Fruit fly (Drosophila melanogaster): ENCODE data around the gene CG32263.

The CG32263 gene

DNA sequence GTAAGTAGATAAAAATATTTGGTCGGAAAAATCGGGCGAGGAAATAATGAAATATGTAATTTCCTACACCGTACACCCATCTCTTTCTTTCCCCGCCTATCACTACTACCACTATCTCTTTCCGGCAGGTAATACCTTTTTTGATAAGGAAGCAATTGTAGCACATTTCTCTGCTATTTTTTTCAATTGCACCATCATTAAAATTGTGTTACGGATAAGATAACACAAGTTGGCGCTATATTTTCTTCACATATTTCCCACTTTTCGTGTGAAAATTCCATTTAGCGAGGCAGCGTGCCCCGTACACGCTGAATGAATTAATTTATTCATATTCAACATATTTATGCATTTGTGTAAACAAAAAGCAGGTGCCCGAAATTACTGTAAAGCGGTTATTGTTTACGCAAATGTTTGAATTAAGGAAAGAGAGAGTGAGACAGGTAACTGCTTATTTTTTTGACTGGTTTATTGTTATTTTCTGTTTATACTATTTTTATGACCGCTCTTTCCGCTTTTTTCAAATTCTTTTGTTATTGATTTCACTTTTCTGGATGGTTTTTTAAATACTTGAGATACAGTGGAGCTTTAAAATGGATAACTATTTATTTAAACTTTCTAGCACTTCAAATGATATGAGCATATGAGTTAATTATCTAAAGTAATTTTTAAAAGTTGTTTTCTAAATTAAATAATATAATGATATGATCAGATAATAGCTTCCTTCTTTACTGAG, 24.4 kb downstream of the CG32263 start (continued):
- TF ChIP-seq CG1832 (GFP tag; optimal IDR thresholded peaks at IDR 0.05) (no peak), vfl (GFP tag; optimal IDR thresholded peaks at IDR 0.05) (no peak), tna (GFP tag; IDR thresholded peaks at IDR 0.05; ENCODE audit: partially characterized antibody) (no peak), CHES-1-like (GFP tag; optimal IDR thresholded peaks at IDR 0.05) (no peak), CG7357 (GFP tag; IDR thresholded peaks at IDR 0.05) (no peak), Chrac-16 (GFP tag; optimal IDR thresholded peaks at IDR 0.05) (no peak), vvl (GFP tag; IDR thresholded peaks at IDR 0.05) (peak; percentile 54; the same call in 1 of the 2 replicates), kni (GFP tag; optimal IDR thresholded peaks at IDR 0.05) (no peak), knrl (GFP tag; IDR thresholded peaks at IDR 0.05; ENCODE audit: partially characterized antibody) (no peak), NC2α (GFP tag; optimal IDR thresholded peaks at IDR 0.05) (no peak), Sry-δ (GFP tag; optimal IDR thresholded peaks at IDR 0.05) (no peak), MBD-R2 (GFP tag; IDR thresholded peaks at IDR 0.05) (peak; percentile 21; the same call in 1 of the 2 replicates), row (GFP tag; IDR thresholded peaks at IDR 0.05) (peak; percentile 77), CG9437 (GFP tag; optimal IDR thresholded peaks at IDR 0.05) (peak; percentile 48), CG2202 (tag; optimal IDR thresholded peaks at IDR 0.05) (no peak), CG11085 (GFP tag; IDR thresholded peaks at IDR 0.05) (no peak), ewg (GFP tag; optimal IDR thresholded peaks at IDR 0.05) (peak; percentile 26), pum (GFP tag; optimal IDR thresholded peaks at IDR 0.05) (no peak), CG5245 (GFP tag; optimal IDR thresholded peaks at IDR 0.05) (no peak), vnd (GFP tag; IDR thresholded peaks at IDR 0.05; ENCODE audit: partially characterized antibody) (no peak), Xbp1 (GFP tag; optimal IDR thresholded peaks at IDR 0.05) (peak; percentile 51), CG11247 (GFP tag; IDR thresholded peaks at IDR 0.05) (no peak), CG6272 (GFP tag; IDR thresholded peaks at IDR 0.05) (no peak), Sin3A (optimal IDR thresholded peaks at IDR 0.05) (no peak), Abd-B (GFP tag; optimal IDR thresholded peaks at IDR 0.05) (no peak), ERR (GFP tag; optimal IDR thresholded peaks at IDR 0.05) (no peak), Gsc (GFP tag; IDR thresholded peaks at IDR 0.05) (no peak), trh (GFP tag; optimal IDR thresholded peaks at IDR 0.05) (no peak), Dad (GFP tag; optimal IDR thresholded peaks at IDR 0.05) (no peak), CG10147 (GFP tag; optimal IDR thresholded peaks at IDR 0.05) (no peak), Side (GFP tag; optimal IDR thresholded peaks at IDR 0.05) (no peak), CG7786 (GFP tag; optimal IDR thresholded peaks at IDR 0.05) (no peak), CG10267 (tag; optimal IDR thresholded peaks at IDR 0.05) (peak; percentile 13), BEAF-32 (GFP tag; optimal IDR thresholded peaks at IDR 0.05) (no peak), Hr39 (optimal IDR thresholded peaks at IDR 0.05) (no peak), CG1024 (GFP tag; IDR thresholded peaks at IDR 0.05) (no peak), CG2712 (tag; optimal IDR thresholded peaks at IDR 0.05) (peak; percentile 73), Neu2 (GFP tag; optimal IDR thresholded peaks at IDR 0.05; ENCODE audit: borderline replicate concordance) (no peak), CG13287 (GFP tag; IDR thresholded peaks at IDR 0.05; ENCODE audit: partially characterized antibody) (no peak), HLH54F (GFP tag; optimal IDR thresholded peaks at IDR 0.05) (no peak), CG30431 (GFP tag; optimal IDR thresholded peaks at IDR 0.05) (no peak), CG12299 (tag; optimal IDR thresholded peaks at IDR 0.05) (no peak), CG4424 (GFP tag; optimal IDR thresholded peaks at IDR 0.05) (no peak), crol (GFP tag; IDR thresholded peaks at IDR 0.05) (no peak), Nf-YA (GFP tag; IDR thresholded peaks at IDR 0.05) (peak; percentile 50; the same call in 1 of the 2 replicates), CG18619 (GFP tag; optimal IDR thresholded peaks at IDR 0.05) (peak; percentile 11), CG14441 (GFP tag; IDR thresholded peaks at IDR 0.05) (peak; percentile 48; the same call in 1 of the 2 replicates), CG9727 (GFP tag; optimal IDR thresholded peaks at IDR 0.05) (peak; percentile 24), B-H2 (GFP tag; optimal IDR thresholded peaks at IDR 0.05) (no peak), lilli (GFP tag; optimal IDR thresholded peaks at IDR 0.05) (peak; percentile 5), Max (GFP tag; optimal IDR thresholded peaks at IDR 0.05) (no peak)

All from whole organism, embryonic.